Worm (Caenorhabditis elegans): ENCODE data around the gene F31F4.1.

Gene F31F4.1

ce11 chrV:731330-731729, 47.5 kb downstream of the F31F4.1 start:
- TF ChIP-seq F13C5.2 (tag; optimal IDR thresholded peaks at IDR 0.05) (no peak), flt-1 (GFP tag; IDR thresholded peaks at IDR 0.05) (no peak), pes-1 (GFP tag; IDR thresholded peaks at IDR 0.05) (no peak), tra-4 (tag; optimal IDR thresholded peaks at IDR 0.05) (no peak)

- no peak for TF ChIP-seq B0310.2 (tag; optimal IDR thresholded peaks at IDR 0.05)
- TF ChIP-seq ceh-36 (tag; optimal IDR thresholded peaks at IDR 0.05): no peak
- no peak for TF ChIP-seq aly-1 (tag; optimal IDR thresholded peaks at IDR 0.05)
- TF ChIP-seq tbx-37 (GFP tag; conservative IDR thresholded peaks at IDR 0.05): no peak
Measured at ce11 chrV:736171-736570, 52.3 kb downstream of the F31F4.1 start, which contains the start of gene srj-25. Gene srj-25 (minus strand): TSS chrV:736271.
